Fruit fly (Drosophila melanogaster) whole organism, embryonic: Measurements from ENCODE around the gene SK.

Source experiments
- Blimp-1 ChIP-seq: fragments of 200-800 bp; sonication (Bioruptor generic); optimal IDR thresholded peaks from 3 replicates; lab custom pipeline; 2018; ENCODE audit warnings: missing biosample characterization, missing genetic modification characterization, mild to moderate bottlenecking, moderate library complexity, missing genetic modification reagents
- Bteb2 ChIP-seq: fragments of 200-800 bp; sonication (Bioruptor generic); optimal IDR thresholded peaks from 2 replicates; lab custom pipeline; 2016; ENCODE audit warnings: missing biosample characterization, missing genetic modification characterization
- CG10274 ChIP-seq: fragments of 200-800 bp; sonication (Bioruptor generic); optimal IDR thresholded peaks from 3 replicates; lab custom pipeline; 2017; ENCODE audit warnings: missing biosample characterization, mild to moderate bottlenecking, missing genetic modification characterization
- CG10462 ChIP-seq: fragments of 200-800 bp; sonication (Bioruptor generic); optimal IDR thresholded peaks from 2 replicates; lab custom pipeline; 2016; ENCODE audit warnings: missing biosample characterization, missing genetic modification characterization
- CG12769 ChIP-seq: fragments of 200-800 bp; sonication (Bioruptor generic); optimal IDR thresholded peaks from 2 replicates; lab custom pipeline; 2019; ENCODE audit warnings: missing biosample characterization, mild to moderate bottlenecking, missing genetic modification characterization, moderate library complexity
- CG15269 ChIP-seq: fragments of 200-800 bp; sonication (Bioruptor generic); optimal IDR thresholded peaks from 2 replicates; lab custom pipeline; 2018; ENCODE audit warnings: missing biosample characterization, mild to moderate bottlenecking, missing genetic modification characterization, moderate library complexity
- CG1647 ChIP-seq: fragments of 200-800 bp; sonication (Bioruptor generic); optimal IDR thresholded peaks from 3 replicates; lab custom pipeline; 2016; ENCODE audit warnings: missing biosample characterization, missing genetic modification characterization
- CG16779 ChIP-seq: fragments of 200-800 bp; sonication (Bioruptor generic); IDR thresholded peaks from 2 replicates; pipeline ENCODE4 v1.3.6; 2022; ENCODE audit warnings: missing biosample characterization, missing genetic modification characterization
- CG17359 ChIP-seq: fragments of 200-800 bp; sonication (Bioruptor generic); optimal IDR thresholded peaks from 3 replicates; lab custom pipeline; 2018; ENCODE audit warnings: missing biosample characterization, mild to moderate bottlenecking, missing genetic modification characterization, moderate library complexity
- CG17912 ChIP-seq: fragments of 200-800 bp; sonication (Bioruptor generic); optimal IDR thresholded peaks from 2 replicates; lab custom pipeline; 2018; ENCODE audit warnings: missing biosample characterization, mild to moderate bottlenecking, missing genetic modification characterization
- CG18011 ChIP-seq: fragments of 200-800 bp; sonication (Bioruptor generic); optimal IDR thresholded peaks from 2 replicates; lab custom pipeline; 2017; ENCODE audit warnings: missing biosample characterization, missing genetic modification characterization, mild to moderate bottlenecking, moderate library complexity, missing genotype
- CG3726 ChIP-seq: fragments of 200-800 bp; sonication (Bioruptor generic); IDR thresholded peaks from 3 replicates; pipeline ENCODE4, ENCODE4 v1.3.6; 2022; ENCODE audit warnings: missing biosample characterization, missing genetic modification characterization
- CG4820 ChIP-seq: fragments of 200-800 bp; sonication (Bioruptor generic); optimal IDR thresholded peaks from 3 replicates; lab custom pipeline; 2016; ENCODE audit warnings: missing biosample characterization, missing genetic modification characterization
- CG5245 ChIP-seq: fragments of 200-800 bp; sonication (Bioruptor generic); optimal IDR thresholded peaks from 3 replicates; lab custom pipeline; 2016; ENCODE audit warnings: missing biosample characterization, missing genetic modification characterization
- CG6175 ChIP-seq: fragments of 200-800 bp; sonication (Bioruptor generic); IDR thresholded peaks from 3 replicates; pipeline ENCODE4 v1.3.6; 2022; ENCODE audit warnings: missing biosample characterization, missing genetic modification characterization
- CG6813 ChIP-seq: fragments of 200-800 bp; sonication (Bioruptor generic); optimal IDR thresholded peaks from 2 replicates; lab custom pipeline; 2017; ENCODE audit warnings: missing biosample characterization, missing genetic modification characterization, mild to moderate bottlenecking, moderate library complexity, missing genetic modification reagents
- CG8765 ChIP-seq: fragments of 200-800 bp; sonication (Bioruptor generic); IDR thresholded peaks from 2 replicates; pipeline ENCODE4 v1.3.6; 2022; ENCODE audit warnings: missing biosample characterization, missing genetic modification characterization
- D19B ChIP-seq: fragments of 200-800 bp; sonication (Bioruptor generic); optimal IDR thresholded peaks from 2 replicates; lab custom pipeline; 2017; ENCODE audit warnings: missing biosample characterization, mild to moderate bottlenecking, missing genetic modification characterization
- Fer3 ChIP-seq: fragments of 200-800 bp; sonication (Bioruptor generic); optimal IDR thresholded peaks from 2 replicates; lab custom pipeline; 2018; ENCODE audit warnings: missing biosample characterization, mild to moderate bottlenecking, missing genetic modification characterization, moderate library complexity
- HHEX ChIP-seq: fragments of 200-800 bp; sonication (Bioruptor generic); optimal IDR thresholded peaks from 3 replicates; lab custom pipeline; 2017; ENCODE audit warnings: missing biosample characterization, mild to moderate bottlenecking, missing genetic modification characterization, missing genetic modification reagents
- Hey ChIP-seq: fragments of 200-800 bp; sonication (Bioruptor generic); optimal IDR thresholded peaks from 3 replicates; lab custom pipeline; 2018; ENCODE audit warnings: missing biosample characterization, mild to moderate bottlenecking, missing genetic modification characterization
- Hr39 ChIP-seq: fragments of >200 bp; optimal IDR thresholded peaks from 2 replicates; lab custom pipeline; 2017
- Lim3 ChIP-seq: fragments of 200-800 bp; sonication (Bioruptor generic); IDR thresholded peaks from 2 replicates; pipeline ENCODE4 v1.3.6; 2022; ENCODE audit warnings: missing biosample characterization, missing genetic modification characterization
- Opbp ChIP-seq: fragments of 200-800 bp; sonication (Bioruptor generic); IDR thresholded peaks from 3 replicates; pipeline ENCODE4 v1.3.6; 2022; ENCODE audit warnings: missing biosample characterization, missing genetic modification characterization; ENCODE audit not compliant: partially characterized antibody
- Optix ChIP-seq: fragments of 200-800 bp; sonication (Bioruptor generic); IDR thresholded peaks from 3 replicates; pipeline ENCODE4 v1.3.6; 2022; ENCODE audit warnings: missing biosample characterization, missing genetic modification characterization
- Scr ChIP-seq: fragments of 200-800 bp; sonication (Bioruptor generic); IDR thresholded peaks from 2 replicates; pipeline ENCODE4 v1.3.6; 2022; ENCODE audit warnings: missing biosample characterization, missing genetic modification characterization; ENCODE audit not compliant: partially characterized antibody
- Xbp1 ChIP-seq: fragments of 200-800 bp; sonication (Bioruptor generic); optimal IDR thresholded peaks from 3 replicates; lab custom pipeline; 2016; ENCODE audit warnings: missing biosample characterization, mild to moderate bottlenecking, missing genetic modification characterization
- al ChIP-seq: fragments of 200-800 bp; sonication (Bioruptor generic); IDR thresholded peaks from 2 replicates; pipeline ENCODE4 v1.3.6; 2022; ENCODE audit warnings: missing biosample characterization, missing genetic modification characterization
- amos ChIP-seq: fragments of 200-800 bp; sonication (Bioruptor generic); IDR thresholded peaks from 2 replicates; pipeline ENCODE4 v1.3.6; 2022; ENCODE audit warnings: missing biosample characterization, missing genetic modification characterization; ENCODE audit not compliant: partially characterized antibody
- bowl ChIP-seq: fragments of 200-800 bp; sonication (Bioruptor generic); IDR thresholded peaks from 2 replicates; pipeline ENCODE4 v1.3.6; 2022; ENCODE audit warnings: missing biosample characterization, missing genetic modification characterization
- cas ChIP-seq: fragments of 200-800 bp; sonication (Bioruptor generic); IDR thresholded peaks from 2 replicates; pipeline ENCODE4 v1.3.6; 2022; ENCODE audit warnings: missing biosample characterization, missing genetic modification characterization
- caup ChIP-seq: fragments of 200-800 bp; sonication (Bioruptor generic); optimal IDR thresholded peaks from 3 replicates; lab custom pipeline; 2017; ENCODE audit warnings: missing biosample characterization, mild to moderate bottlenecking, missing genetic modification characterization, moderate library complexity; ENCODE audit not compliant: severe bottlenecking
- ci ChIP-seq: fragments of 200-800 bp; sonication (Bioruptor generic); IDR thresholded peaks from 3 replicates; pipeline ENCODE4 v1.3.6; 2022; ENCODE audit warnings: missing biosample characterization, missing genetic modification characterization
- gcm ChIP-seq: fragments of 200-800 bp; sonication (Bioruptor generic); optimal IDR thresholded peaks from 2 replicates; lab custom pipeline; 2019; ENCODE audit warnings: missing biosample characterization, mild to moderate bottlenecking, missing genetic modification characterization, moderate library complexity
- gcm2 ChIP-seq: fragments of 200-800 bp; sonication (Bioruptor generic); optimal IDR thresholded peaks from 2 replicates; lab custom pipeline; 2016; ENCODE audit warnings: missing biosample characterization, missing genetic modification characterization
- gro ChIP-seq: fragments of 200-800 bp; sonication (Bioruptor generic); optimal IDR thresholded peaks from 2 replicates; lab custom pipeline; 2016; ENCODE audit warnings: missing biosample characterization, missing genetic modification characterization
- gt ChIP-seq: fragments of 200-800 bp; sonication (Bioruptor generic); IDR thresholded peaks from 2 replicates; pipeline ENCODE4 v1.3.6; 2022; ENCODE audit warnings: missing biosample characterization, missing genetic modification characterization
- kni ChIP-seq: fragments of 200-800 bp; sonication (Bioruptor generic); optimal IDR thresholded peaks from 3 replicates; lab custom pipeline; 2017; ENCODE audit warnings: mild to moderate bottlenecking, missing biosample characterization, missing genetic modification reagents, missing genetic modification characterization
- lmd ChIP-seq: fragments of 200-800 bp; sonication (Bioruptor generic); IDR thresholded peaks from 2 replicates; pipeline ENCODE4 v1.3.6; 2022; ENCODE audit warnings: missing biosample characterization, missing genetic modification characterization
- lola ChIP-seq, 3 experiments: fragments of >200 bp in 2 of 3; fragments of 200-800 bp in 1 of 3; sonication (Bioruptor generic) in 1 of 3; optimal IDR thresholded peaks; 2 replicates each; lab custom pipeline; 2017 to 2019; ENCODE audit warnings: missing biosample characterization in 3 of 3, missing genetic modification characterization in 3 of 3, mild to moderate bottlenecking in 1 of 3, moderate library complexity in 1 of 3
- pfk ChIP-seq: fragments of 200-800 bp; sonication (Bioruptor generic); optimal IDR thresholded peaks from 2 replicates; lab custom pipeline; 2018; ENCODE audit warnings: missing biosample characterization, mild to moderate bottlenecking, missing genetic modification characterization, moderate library complexity
- slbo ChIP-seq: fragments of 200-800 bp; sonication (Bioruptor generic); IDR thresholded peaks from 2 replicates; pipeline ENCODE4 v1.3.6; 2022; ENCODE audit warnings: missing biosample characterization, missing genetic modification characterization
- slp2 ChIP-seq: fragments of 200-800 bp; sonication (Bioruptor generic); optimal IDR thresholded peaks from 2 replicates; lab custom pipeline; 2016; ENCODE audit warnings: missing biosample characterization, missing genetic modification characterization
- sqz ChIP-seq: fragments of 200-800 bp; sonication (Bioruptor generic); optimal IDR thresholded peaks from 3 replicates; lab custom pipeline; 2018; ENCODE audit warnings: missing biosample characterization, mild to moderate bottlenecking, missing genetic modification characterization
- stwl ChIP-seq: fragments of 200-800 bp; sonication (Bioruptor generic); optimal IDR thresholded peaks from 3 replicates; lab custom pipeline; 2018; ENCODE audit warnings: missing biosample characterization, mild to moderate bottlenecking, missing genetic modification characterization, moderate library complexity
- tap ChIP-seq: fragments of 200-800 bp; optimal IDR thresholded peaks from 3 replicates; lab custom pipeline; 2019; ENCODE audit warnings: missing biosample characterization, mild to moderate bottlenecking, missing genetic modification characterization, moderate library complexity
- unc-4 ChIP-seq: fragments of 200-800 bp; sonication (Bioruptor generic); IDR thresholded peaks from 2 replicates; pipeline ENCODE4 v1.3.6; 2022; ENCODE audit warnings: missing biosample characterization, missing genetic modification characterization; ENCODE audit not compliant: partially characterized antibody
- zen ChIP-seq: fragments of 200-800 bp; sonication (Bioruptor generic); optimal IDR thresholded peaks from 3 replicates; lab custom pipeline; 2018; ENCODE audit warnings: missing biosample characterization, mild to moderate bottlenecking, missing genetic modification characterization, moderate library complexity

SK gene

DNA sequence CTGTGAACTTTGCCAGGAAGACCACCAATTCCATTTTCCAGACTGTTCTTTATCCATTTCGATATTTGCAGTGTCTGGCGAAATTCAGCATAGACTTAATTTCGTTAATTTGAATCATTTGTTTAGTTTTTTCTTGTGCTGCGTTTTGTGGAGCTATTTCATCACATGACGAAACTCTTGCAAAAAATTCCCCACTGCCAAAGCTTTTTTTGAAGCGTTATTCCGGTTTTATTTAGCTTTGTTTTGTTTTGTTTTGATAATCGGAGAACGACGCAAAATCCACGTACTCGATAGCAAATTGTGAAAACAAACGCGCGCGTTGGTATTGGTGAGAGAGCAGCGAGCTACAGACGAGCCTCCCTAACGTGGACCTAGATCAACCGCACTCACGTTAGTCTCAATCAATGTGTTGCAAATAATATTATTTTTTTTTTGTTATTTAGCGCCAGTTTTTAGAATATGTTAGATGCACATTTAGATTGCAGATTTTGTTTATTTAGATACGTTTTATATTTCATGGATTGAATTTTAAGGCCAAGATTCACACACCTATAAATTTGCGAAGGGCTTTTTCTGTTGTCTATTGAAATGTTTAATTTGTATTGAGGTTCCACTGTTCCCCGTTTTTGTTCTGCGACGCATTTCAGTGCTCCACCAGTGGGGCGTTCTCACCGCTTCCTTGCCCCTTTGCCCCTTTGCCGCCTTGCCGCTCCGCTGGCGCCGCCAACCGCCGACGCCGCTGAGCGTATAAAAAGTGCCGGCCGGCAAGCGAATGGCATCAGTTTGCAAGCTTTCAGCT lies 89.9 kb downstream of the SK start (continued):
- TF ChIP-seq Lim3 (GFP tag; lab: Robert Waterston, UW) (no peak; the same call in 1 of the 2 replicates), CG17912 (GFP tag; lab: Kevin White, UChicago) (no peak), bowl (GFP tag; lab: Robert Waterston, UW) (peak; percentile 33; the same call in 1 of the 2 replicates), Scr (no peak), lmd (GFP tag; lab: Robert Waterston, UW) (peak; percentile 91), slbo (peak; percentile 87), CG16779 (GFP tag; lab: Robert Waterston, UW) (no peak; the same call in 1 of the 2 replicates), tap (peak; percentile 38), Fer3 (tag; lab: Kevin White, UChicago) (peak; percentile 83), CG8765 (GFP tag; lab: Robert Waterston, UW) (peak; percentile 25; the same call in 1 of the 2 replicates), CG4820 (GFP tag; lab: Kevin White, UChicago) (peak; percentile 67), Opbp (GFP tag; lab: Robert Waterston, UW) (no peak), cas (GFP tag; lab: Robert Waterston, UW) (peak; percentile 69; the same call in 1 of the 2 replicates), Xbp1 (GFP tag; lab: Kevin White, UChicago) (peak; percentile 72), lola (GFP tag; optimal IDR thresholded peaks at IDR 0.05; lab: Kevin White, UChicago) (no peak), stwl (no peak), CG6813 (GFP tag; lab: Kevin White, UChicago) (peak; percentile 58), CG6175 (peak; percentile 83; the same call in 2 of the 3 replicates), CG12769 (tag; lab: Kevin White, UChicago) (peak; percentile 14), zen (tag; lab: Kevin White, UChicago) (no peak), CG1647 (GFP tag; lab: Kevin White, UChicago) (peak; percentile 59), Optix (GFP tag; lab: Robert Waterston, UW) (peak; percentile 46; the same call in 1 of the 3 replicates), CG3726 (peak; percentile 66; the same call in 1 of the 3 replicates), unc-4 (GFP tag; lab: Robert Waterston, UW) (no peak), CG5245 (peak; percentile 49), CG10462 (GFP tag; lab: Kevin White, UChicago) (peak; percentile 56), pfk (GFP tag; lab: Kevin White, UChicago) (no peak), D19B (GFP tag; lab: Kevin White, UChicago) (peak; percentile 71), caup (GFP tag; lab: Kevin White, UChicago) (peak; percentile 83), CG15269 (tag; lab: Kevin White, UChicago) (peak; percentile 92), Blimp-1 (GFP tag; lab: Kevin White, UChicago) (peak; percentile 54), slp2 (peak; percentile 29), HHEX (GFP tag; lab: Kevin White, UChicago) (peak; percentile 77), gcm (GFP tag; lab: Kevin White, UChicago) (peak; percentile 32), CG10274 (peak; percentile 61), gcm2 (GFP tag; lab: Kevin White, UChicago) (peak; percentile 51), CG17359 (tag; lab: Kevin White, UChicago) (peak; percentile 60), CG18011 (GFP tag; lab: Kevin White, UChicago) (peak; percentile 41), al (GFP tag; lab: Robert Waterston, UW) (peak; percentile 84), Hey (tag; lab: Kevin White, UChicago) (no peak), sqz (peak; percentile 44), Hr39 (lab: Kevin White, UChicago) (no peak), ci (peak; percentile 64; the same call in 2 of the 3 replicates), kni (GFP tag; lab: Kevin White, UChicago) (no peak), Bteb2 (GFP tag; lab: Kevin White, UChicago) (peak; percentile 68), gt (GFP tag; lab: Robert Waterston, UW) (no peak), gro (GFP tag; lab: Kevin White, UChicago) (peak; percentile 75), amos (GFP tag; lab: Robert Waterston, UW) (peak; percentile 22; the same call in 1 of the 2 replicates)
